Fruit fly (Drosophila melanogaster) whole organism, adult: ENCODE data around the gene Cpsf73.

ENCODE experiments used
- CG12768 ChIP-seq: fragments of 200-800 bp; sonication (Bioruptor generic); optimal IDR thresholded peaks from 2 replicates; lab custom pipeline; 2017; ENCODE audit warnings: missing biosample characterization, missing genetic modification characterization, mild to moderate bottlenecking, moderate library complexity, missing genetic modification reagents
- CG33017 ChIP-seq: fragments of 200-800 bp; sonication (Bioruptor generic); optimal IDR thresholded peaks from 2 replicates; lab custom pipeline; 2018; ENCODE audit warnings: missing biosample characterization, mild to moderate bottlenecking, missing genetic modification characterization, moderate library complexity
- CG7045 ChIP-seq: fragments of 200-800 bp; sonication (Bioruptor generic); optimal IDR thresholded peaks from 2 replicates; lab custom pipeline; 2017; ENCODE audit warnings: missing biosample characterization, mild to moderate bottlenecking, missing genetic modification characterization
- CG7101 ChIP-seq: fragments of 200-800 bp; sonication (Bioruptor generic); optimal IDR thresholded peaks from 2 replicates; lab custom pipeline; 2018; ENCODE audit warnings: missing biosample characterization, mild to moderate bottlenecking, missing genetic modification characterization, moderate library complexity
- Crg-1 ChIP-seq: fragments of 200-800 bp; sonication (Bioruptor generic); optimal IDR thresholded peaks from 2 replicates; lab custom pipeline; 2016; ENCODE audit warnings: missing biosample characterization, missing genetic modification characterization
- bab1 ChIP-seq: fragments of 200-800 bp; sonication (Bioruptor generic); optimal IDR thresholded peaks from 3 replicates; lab custom pipeline; 2019; ENCODE audit warnings: missing biosample characterization, mild to moderate bottlenecking, missing genetic modification characterization, moderate library complexity
- cic ChIP-seq: fragments of 200-800 bp; sonication (Bioruptor generic); optimal IDR thresholded peaks from 2 replicates; lab custom pipeline; 2017; ENCODE audit warnings: missing biosample characterization, mild to moderate bottlenecking, missing genetic modification characterization, moderate library complexity

DNA sequence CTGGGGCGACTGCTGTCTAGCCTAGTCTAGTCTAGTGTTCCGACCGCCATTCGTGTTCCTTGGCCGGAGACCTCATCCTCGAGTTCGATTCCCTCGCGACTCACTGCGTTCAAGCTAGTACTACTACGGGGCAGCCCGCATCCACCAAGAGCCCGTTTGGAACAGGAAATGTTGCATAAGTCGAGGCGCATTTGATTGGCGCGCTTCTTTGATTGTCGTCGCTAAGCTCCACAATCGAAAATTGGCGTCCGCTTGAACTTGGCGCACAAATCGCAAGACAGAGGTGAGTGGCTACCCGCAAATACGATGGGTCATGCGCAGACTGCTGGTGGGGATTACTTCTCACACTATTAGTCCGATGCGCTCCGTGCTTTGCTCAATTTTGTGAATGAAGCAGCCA is 17.7 kb upstream of the Cpsf73 start:
- TF ChIP-seq bab1 (GFP tag; lab: Kevin White, UChicago) (no peak), CG33017 (no peak), Crg-1 (GFP tag; lab: Kevin White, UChicago) (no peak), CG7045 (GFP tag; lab: Kevin White, UChicago) (no peak), cic (GFP tag; lab: Kevin White, UChicago) (no peak), CG7101 (tag; lab: Kevin White, UChicago) (no peak), CG12768 (GFP tag; lab: Kevin White, UChicago) (no peak)
